Worm (Caenorhabditis elegans) whole organism, midembryonic: ENCODE measurements around the gene ZK930.4.

Experiments
- T22C8.4 ChIP-seq: fragments of 200-800 bp; sonication (Bioruptor generic); IDR thresholded peaks from 2 replicates; pipeline ENCODE4 v1.3.6; 2022; ENCODE audit warnings: missing genetic modification characterization, missing compliant biosample characterization
- cog-1 ChIP-seq: sonication (generic microtip); optimal IDR thresholded peaks from 2 replicates; lab custom pipeline; 2016; ENCODE audit warnings: missing genetic modification characterization, missing compliant biosample characterization
- klf-2 ChIP-seq: fragments of 200-800 bp; sonication (Bioruptor generic); conservative IDR thresholded peaks from 2 replicates; pipeline ENCODE4 v1.3.6; 2022; ENCODE audit warnings: missing genetic modification reagents, missing genetic modification characterization, missing compliant biosample characterization
- ref-1 ChIP-seq: fragments of 200-800 bp; sonication (Bioruptor generic); conservative IDR thresholded peaks from 2 replicates; pipeline ENCODE4 v1.3.6; 2022; ENCODE audit warnings: missing genetic modification reagents, missing genetic modification characterization, missing compliant biosample characterization
- ztf-29 ChIP-seq: fragments of 200-800 bp; sonication (Bioruptor generic); IDR thresholded peaks from 2 replicates; pipeline ENCODE4 v1.3.6; 2022; ENCODE audit warnings: missing genetic modification reagents, missing genetic modification characterization, missing compliant biosample characterization

DNA sequence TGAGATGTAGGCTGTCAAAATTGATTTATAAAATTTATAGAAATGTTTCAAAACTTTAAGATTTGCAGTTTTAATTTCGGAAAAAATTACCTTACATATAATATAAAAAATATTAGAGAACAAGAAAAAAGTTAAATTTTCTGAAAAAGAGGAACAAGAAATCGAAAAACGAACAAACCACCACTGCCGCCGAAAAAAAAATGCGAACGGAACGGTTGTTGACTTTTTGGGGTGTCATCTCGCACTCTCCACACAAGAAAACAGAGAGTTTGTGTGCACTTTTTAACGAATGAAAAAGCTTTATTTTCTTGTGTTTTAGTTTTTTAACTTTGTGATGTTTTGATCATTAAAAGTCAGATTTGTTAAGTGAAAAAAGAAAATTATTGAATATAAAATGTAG is 18.9 kb downstream of the ZK930.4 start:
- TF ChIP-seq ztf-29 (GFP tag; lab: Robert Waterston, UW) (no peak), T22C8.4 (GFP tag; lab: Robert Waterston, UW) (no peak), klf-2 (GFP tag; lab: Robert Waterston, UW) (no peak), ref-1 (GFP tag; lab: Robert Waterston, UW) (no peak), cog-1 (no peak)
